Fruit fly (Drosophila melanogaster) whole organism, prepupa: ENCODE measurements around the gene CG14974.

Source experiments
- CG11294 ChIP-seq: fragments of 200-800 bp; sonication (Bioruptor generic); IDR thresholded peaks from 2 replicates; pipeline ENCODE4 v1.3.6; 2022; ENCODE audit warnings: missing biosample characterization, missing genetic modification characterization
- CG11762 ChIP-seq: fragments of 200-800 bp; sonication (Bioruptor generic); optimal IDR thresholded peaks from 3 replicates; lab custom pipeline; 2016; ENCODE audit warnings: missing biosample characterization, missing genetic modification characterization; ENCODE audit not compliant: insufficient read depth
- CG16779 ChIP-seq: fragments of 200-800 bp; sonication (Bioruptor generic); optimal IDR thresholded peaks from 3 replicates; lab custom pipeline; 2017; ENCODE audit warnings: missing biosample characterization, mild to moderate bottlenecking, missing genetic modification characterization
- CG3032 ChIP-seq: fragments of 200-800 bp; optimal IDR thresholded peaks from 2 replicates; lab custom pipeline; 2019; ENCODE audit warnings: missing biosample characterization, mild to moderate bottlenecking, missing genetic modification characterization, moderate library complexity
- CG32006 ChIP-seq: fragments of 200-800 bp; sonication (Bioruptor generic); optimal IDR thresholded peaks from 3 replicates; lab custom pipeline; 2017; ENCODE audit warnings: missing biosample characterization, mild to moderate bottlenecking, missing genetic modification characterization
- CG8319 ChIP-seq: fragments of 200-800 bp; sonication (Bioruptor generic); optimal IDR thresholded peaks from 3 replicates; lab custom pipeline; 2016; ENCODE audit warnings: missing biosample characterization, missing genetic modification characterization
- Ets21C ChIP-seq: fragments of 200-800 bp; sonication (Bioruptor generic); optimal IDR thresholded peaks from 3 replicates; lab custom pipeline; 2016; ENCODE audit warnings: missing biosample characterization, missing genetic modification characterization
- Met ChIP-seq: fragments of 200-800 bp; sonication (Bioruptor generic); optimal IDR thresholded peaks from 3 replicates; lab custom pipeline; 2016; ENCODE audit warnings: missing biosample characterization, missing genetic modification characterization
- Sox102F ChIP-seq: fragments of 200-800 bp; sonication (Bioruptor generic); optimal IDR thresholded peaks from 2 replicates; lab custom pipeline; 2016; ENCODE audit warnings: missing biosample characterization, mild to moderate bottlenecking, missing genetic modification characterization
- Sox15 ChIP-seq: fragments of 200-800 bp; sonication (Bioruptor generic); optimal IDR thresholded peaks from 3 replicates; lab custom pipeline; 2016; ENCODE audit warnings: missing biosample characterization, missing genetic modification characterization
- lz ChIP-seq: fragments of 200-800 bp; sonication (Bioruptor generic); optimal IDR thresholded peaks from 3 replicates; lab custom pipeline; 2016; ENCODE audit warnings: missing biosample characterization, missing genetic modification characterization

dm6 chr3L:3654671-3655070 is 33.8 kb upstream of the CG14974 start, which contains the start of gene CG10862:
- TF ChIP-seq Sox102F (no peak), CG32006 (no peak), Ets21C (GFP tag; lab: Kevin White, UChicago) (no peak), Met (GFP tag; lab: Kevin White, UChicago) (no peak), CG3032 (tag; lab: Kevin White, UChicago) (no peak), CG11762 (GFP tag; lab: Kevin White, UChicago) (no peak), Sox15 (GFP tag; lab: Kevin White, UChicago) (no peak), CG11294 (GFP tag; lab: Robert Waterston, UW) (no peak), lz (GFP tag; lab: Kevin White, UChicago) (no peak), CG8319 (GFP tag; lab: Kevin White, UChicago) (no peak), CG16779 (tag; lab: Kevin White, UChicago) (no peak)
